Worm (Caenorhabditis elegans) whole organism, young adult: Measurements from ENCODE around the gene rei-1.

ENCODE experiments used
- B0035.1 ChIP-seq: sonication (generic microtip); optimal IDR thresholded peaks from 2 replicates; lab custom pipeline; 2016; ENCODE audit warnings: missing genetic modification characterization, mild to moderate bottlenecking, missing compliant biosample characterization, missing genotype, missing genetic modification reagents
- C06A6.2 ChIP-seq: fragments of 200-800 bp; sonication (Bioruptor generic); conservative IDR thresholded peaks from 2 replicates; pipeline ENCODE4 v1.3.6; 2022; ENCODE audit warnings: missing genetic modification characterization, missing compliant biosample characterization
- D2030.7 ChIP-seq: fragments of 200-800 bp; sonication (Bioruptor generic); IDR thresholded peaks from 2 replicates; pipeline ENCODE4 v1.3.6; 2022; ENCODE audit warnings: missing genetic modification reagents, missing genetic modification characterization, missing compliant biosample characterization
- F10E7.11 ChIP-seq: sonication (generic microtip); optimal IDR thresholded peaks from 2 replicates; lab custom pipeline; 2017; ENCODE audit warnings: mild to moderate bottlenecking, missing genetic modification characterization, moderate library complexity, missing compliant biosample characterization
- F39B2.1 ChIP-seq: fragments of 200-800 bp; sonication (Bioruptor generic); IDR thresholded peaks from 2 replicates; pipeline ENCODE4 v1.3.6; 2022; ENCODE audit warnings: missing genetic modification reagents, missing genetic modification characterization, missing compliant biosample characterization
- F52B5.7 ChIP-seq: sonication (generic microtip); optimal IDR thresholded peaks from 2 replicates; lab custom pipeline; 2016; ENCODE audit warnings: mild to moderate bottlenecking, missing genetic modification characterization, missing compliant biosample characterization
- F55B11.4 ChIP-seq: sonication (generic microtip); optimal IDR thresholded peaks from 2 replicates; lab custom pipeline; 2016; ENCODE audit warnings: missing compliant biosample characterization, missing genetic modification characterization, borderline replicate concordance; ENCODE audit not compliant: insufficient read depth
- F57A8.1 ChIP-seq: fragments of 200-800 bp; sonication (Bioruptor generic); optimal IDR thresholded peaks from 2 replicates; lab custom pipeline; 2018; ENCODE audit warnings: mild to moderate bottlenecking, missing genetic modification characterization, moderate library complexity, missing compliant biosample characterization
- K12H6.12 ChIP-seq: fragments of 200-800 bp; sonication (Bioruptor generic); optimal IDR thresholded peaks from 2 replicates; lab custom pipeline; 2018; ENCODE audit warnings: mild to moderate bottlenecking, missing genetic modification characterization, missing compliant biosample characterization
- Y53F4B.3 ChIP-seq: fragments of 200-800 bp; sonication (Bioruptor generic); IDR thresholded peaks from 2 replicates; pipeline ENCODE4 v1.3.6; 2022; ENCODE audit warnings: missing genetic modification reagents, missing genetic modification characterization, missing compliant biosample characterization
- Y53G8AR.9 ChIP-seq: fragments of 200-800 bp; sonication (Bioruptor generic); conservative IDR thresholded peaks from 2 replicates; pipeline ENCODE4 v1.3.6; 2022; ENCODE audit warnings: missing genetic modification reagents, missing genetic modification characterization, missing compliant biosample characterization
- Y67H2A.10 ChIP-seq: fragments of 200-800 bp; sonication (Bioruptor generic); conservative IDR thresholded peaks from 2 replicates; pipeline ENCODE4 v1.3.6; 2022; ENCODE audit warnings: missing genetic modification reagents, missing genetic modification characterization, missing compliant biosample characterization
- Y79H2A.3 ChIP-seq: fragments of 200-800 bp; sonication (Bioruptor generic); conservative IDR thresholded peaks from 2 replicates; pipeline ENCODE4 v1.3.6; 2022; ENCODE audit warnings: missing genetic modification reagents, missing genetic modification characterization, missing compliant biosample characterization
- ZK185.1 ChIP-seq: sonication (generic microtip); optimal IDR thresholded peaks from 2 replicates; lab custom pipeline; 2016; ENCODE audit warnings: mild to moderate bottlenecking, missing genetic modification characterization, missing compliant biosample characterization; ENCODE audit not compliant: poor library complexity, severe bottlenecking
- atf-7 ChIP-seq: sonication (generic microtip); optimal IDR thresholded peaks from 2 replicates; lab custom pipeline; 2017; ENCODE audit warnings: mild to moderate bottlenecking, missing genetic modification characterization, missing compliant biosample characterization
- attf-5 ChIP-seq: fragments of 200-800 bp; sonication (Bioruptor generic); optimal IDR thresholded peaks from 2 replicates; lab custom pipeline; 2018; ENCODE audit warnings: mild to moderate bottlenecking, missing genetic modification characterization, missing compliant biosample characterization
- bed-1 ChIP-seq: fragments of 200-800 bp; sonication (Bioruptor generic); IDR thresholded peaks from 2 replicates; pipeline ENCODE4 v1.3.6; 2022; ENCODE audit warnings: missing genetic modification reagents, missing genetic modification characterization, missing compliant biosample characterization
- cebp-1 ChIP-seq, 2 experiments: fragments of 200-800 bp in 1 of 2; sonication (Bioruptor generic) in 1 of 2; sonication (generic microtip) in 1 of 2; IDR thresholded peaks in 1 of 2; optimal IDR thresholded peaks in 1 of 2; 2 replicates each; pipeline versions ENCODE4 v1.3.6 to Lab custom; 2017 to 2022; ENCODE audit warnings: missing compliant biosample characterization in 2 of 2, missing genetic modification characterization in 2 of 2, mild to moderate bottlenecking in 1 of 2, missing genetic modification reagents in 1 of 2, moderate library complexity in 1 of 2
- ceh-91 ChIP-seq: fragments of 200-800 bp; sonication (Bioruptor generic); IDR thresholded peaks from 2 replicates; pipeline ENCODE4 v1.3.6; 2022; ENCODE audit warnings: missing genetic modification reagents, missing genetic modification characterization, missing compliant biosample characterization
- die-1 ChIP-seq: sonication (generic microtip); optimal IDR thresholded peaks from 2 replicates; lab custom pipeline; 2016; ENCODE audit warnings: missing genotype, mild to moderate bottlenecking, missing genetic modification characterization, missing compliant biosample characterization
- dpff-1 ChIP-seq: sonication (generic microtip); optimal IDR thresholded peaks from 2 replicates; lab custom pipeline; 2017; ENCODE audit warnings: mild to moderate bottlenecking, missing genetic modification characterization, missing compliant biosample characterization
- ekl-4 ChIP-seq: fragments of 200-800 bp; sonication (Bioruptor generic); IDR thresholded peaks from 2 replicates; pipeline ENCODE4 v1.3.6; 2022; ENCODE audit warnings: missing genetic modification reagents, missing genetic modification characterization, missing compliant biosample characterization
- fkh-3 ChIP-seq: sonication (generic microtip); optimal IDR thresholded peaks from 2 replicates; lab custom pipeline; 2016; ENCODE audit warnings: mild to moderate bottlenecking, missing genetic modification characterization, missing compliant biosample characterization
- hsf-1 ChIP-seq: fragments of 200-800 bp; sonication (Bioruptor generic); IDR thresholded peaks from 2 replicates; pipeline ENCODE4 v1.3.6; 2022; ENCODE audit warnings: missing genetic modification reagents, missing genetic modification characterization, missing compliant biosample characterization
- lag-1 ChIP-seq: fragments of 200-800 bp; sonication (Bioruptor generic); IDR thresholded peaks from 2 replicates; pipeline ENCODE4 v1.3.6; 2022; ENCODE audit warnings: missing genetic modification reagents, missing genetic modification characterization, missing compliant biosample characterization
- let-526 ChIP-seq: fragments of 200-800 bp; sonication (Bioruptor generic); IDR thresholded peaks from 2 replicates; pipeline ENCODE4 v1.3.6; 2022; ENCODE audit warnings: missing genetic modification reagents, missing genetic modification characterization, missing compliant biosample characterization
- lin-35 ChIP-seq, 3 experiments: fragments of 150-350 bp in 2 of 3; sonication (generic microtip) in 1 of 3; optimal IDR thresholded peaks; 2 replicates each; lab custom pipeline; 2014 to 2018; ENCODE audit warnings: missing biosample characterization in 3 of 3, missing genetic modification characterization in 3 of 3, missing genetic modification reagents in 3 of 3
- lin-40 ChIP-seq: sonication (generic microtip); optimal IDR thresholded peaks from 2 replicates; lab custom pipeline; 2016; ENCODE audit warnings: missing genetic modification characterization, mild to moderate bottlenecking, missing compliant biosample characterization, missing genotype, missing genetic modification reagents
- lin-54 ChIP-seq: fragments of 200-800 bp; sonication (Bioruptor generic); optimal IDR thresholded peaks from 2 replicates; lab custom pipeline; 2018; ENCODE audit warnings: mild to moderate bottlenecking, missing genetic modification characterization, missing compliant biosample characterization
- madf-8 ChIP-seq: fragments of 200-800 bp; sonication (Bioruptor generic); conservative IDR thresholded peaks from 2 replicates; pipeline ENCODE4 v1.3.6; 2022; ENCODE audit warnings: missing genetic modification reagents, missing genetic modification characterization, missing compliant biosample characterization
- mel-28 ChIP-seq: sonication (generic microtip); optimal IDR thresholded peaks from 2 replicates; lab custom pipeline; 2016; ENCODE audit warnings: borderline replicate concordance, mild to moderate bottlenecking, missing genetic modification characterization, missing compliant biosample characterization
- mxl-1 ChIP-seq: sonication (generic microtip); optimal IDR thresholded peaks from 2 replicates; lab custom pipeline; 2016; ENCODE audit warnings: missing genetic modification characterization, missing compliant biosample characterization
- nfya-2 ChIP-seq: fragments of 200-800 bp; sonication (Bioruptor generic); IDR thresholded peaks from 2 replicates; pipeline ENCODE4 v1.3.6; 2022; ENCODE audit warnings: missing genetic modification reagents, missing genetic modification characterization, missing compliant biosample characterization
- nfyb-1 ChIP-seq: fragments of 200-800 bp; sonication (Bioruptor generic); IDR thresholded peaks from 2 replicates; pipeline ENCODE4 v1.3.6; 2022; ENCODE audit warnings: missing genetic modification reagents, missing genetic modification characterization, missing compliant biosample characterization
- nhr-179 ChIP-seq: sonication (generic microtip); optimal IDR thresholded peaks from 2 replicates; lab custom pipeline; 2016; ENCODE audit warnings: mild to moderate bottlenecking, missing genetic modification characterization, missing compliant biosample characterization
- rec-8 ChIP-seq, 2 experiments: sonication (generic microtip); optimal IDR thresholded peaks; 2 replicates each; lab custom pipeline; 2016; ENCODE audit warnings: mild to moderate bottlenecking in 2 of 2, missing genetic modification characterization in 2 of 2, missing genetic modification reagents in 2 of 2, missing genotype in 2 of 2, missing biosample characterization in 1 of 2, missing compliant biosample characterization in 1 of 2, moderate library complexity in 1 of 2
- repo-1 ChIP-seq: sonication (generic microtip); optimal IDR thresholded peaks from 2 replicates; lab custom pipeline; 2017; ENCODE audit warnings: mild to moderate bottlenecking, missing genetic modification characterization, missing compliant biosample characterization
- snpc-1.1 ChIP-seq: sonication (generic microtip); optimal IDR thresholded peaks from 2 replicates; lab custom pipeline; 2017; ENCODE audit warnings: missing genetic modification characterization, mild to moderate bottlenecking, missing compliant biosample characterization, antibody characterized with exemption, moderate library complexity, missing genotype, missing genetic modification reagents; ENCODE audit not compliant: insufficient read depth
- snpc-1.3 ChIP-seq: sonication (generic microtip); optimal IDR thresholded peaks from 2 replicates; lab custom pipeline; 2017; ENCODE audit warnings: missing genetic modification characterization, mild to moderate bottlenecking, missing compliant biosample characterization, antibody characterized with exemption, moderate library complexity, missing genotype, missing genetic modification reagents; ENCODE audit not compliant: insufficient read depth
- somi-1 ChIP-seq: fragments of 200-800 bp; sonication (Bioruptor generic); optimal IDR thresholded peaks from 2 replicates; lab custom pipeline; 2018; ENCODE audit warnings: mild to moderate bottlenecking, missing genetic modification characterization, missing compliant biosample characterization
- tbp1 ChIP-seq: fragments of 200-800 bp; sonication (Bioruptor generic); optimal IDR thresholded peaks from 2 replicates; lab custom pipeline; 2018; ENCODE audit warnings: mild to moderate bottlenecking, missing genetic modification characterization, missing compliant biosample characterization
- tlf-1 ChIP-seq: fragments of 200-800 bp; sonication (Bioruptor generic); optimal IDR thresholded peaks from 2 replicates; lab custom pipeline; 2018; ENCODE audit warnings: mild to moderate bottlenecking, missing genetic modification characterization, missing compliant biosample characterization
- unc-62 ChIP-seq: fragments of 150-350 bp; optimal IDR thresholded peaks from 2 replicates; lab custom pipeline; 2014; ENCODE audit warnings: missing biosample characterization, missing genetic modification reagents, missing genetic modification characterization
- ztf-18 ChIP-seq: sonication (generic microtip); optimal IDR thresholded peaks from 2 replicates; lab custom pipeline; 2016; ENCODE audit warnings: missing genotype, mild to moderate bottlenecking, missing genetic modification characterization, missing compliant biosample characterization
- ztf-25 ChIP-seq: fragments of 200-800 bp; sonication (Bioruptor generic); IDR thresholded peaks from 2 replicates; pipeline ENCODE4 v1.3.6; 2022; ENCODE audit warnings: missing genetic modification reagents, missing genetic modification characterization, missing compliant biosample characterization
- ztf-28 ChIP-seq: fragments of 200-800 bp; sonication (Bioruptor generic); IDR thresholded peaks from 2 replicates; pipeline ENCODE4 v1.3.6; 2022; ENCODE audit warnings: missing genetic modification reagents, missing genetic modification characterization, missing compliant biosample characterization

The rei-1 gene

ce11 chrIII:4099884-4100596 is 2.0 kb upstream of the rei-1 start:
- TF ChIP-seq ztf-18 (tag; lab: Kevin White, UChicago) = no peak
- TF ChIP-seq mel-28 (tag; lab: Kevin White, UChicago) = no peak
- no peak for TF ChIP-seq F52B5.7 (tag; lab: Kevin White, UChicago)
- no peak for TF ChIP-seq let-526 (GFP tag; lab: Robert Waterston, UW)
- no peak for TF ChIP-seq fkh-3
- TF ChIP-seq lin-35 (GFP tag; optimal IDR thresholded peaks at IDR 0.05; lab: Kevin White, UChicago) = no peak
- TF ChIP-seq lin-54 = no peak
- TF ChIP-seq cebp-1 (GFP tag; IDR thresholded peaks at IDR 0.05; lab: Robert Waterston, UW) = no peak
- TF ChIP-seq cebp-1 (tag; optimal IDR thresholded peaks at IDR 0.05; lab: Kevin White, UChicago) = peak; percentile 37
- TF ChIP-seq F10E7.11 (tag; lab: Kevin White, UChicago) = no peak
- no peak for TF ChIP-seq ztf-28
- no peak for TF ChIP-seq repo-1 (tag; lab: Kevin White, UChicago)
- TF ChIP-seq Y53F4B.3 (GFP tag; lab: Robert Waterston, UW) = no peak
- TF ChIP-seq snpc-1.3 (tag; lab: Kevin White, UChicago) = no peak
- TF ChIP-seq ZK185.1 (tag; lab: Kevin White, UChicago) = peak; percentile 4
- no peak for TF ChIP-seq ekl-4 (GFP tag; lab: Robert Waterston, UW)
- TF ChIP-seq Y67H2A.10 = no peak
- TF ChIP-seq tlf-1 (GFP tag; lab: Kevin White, UChicago) = no peak
- TF ChIP-seq nfya-2 (GFP tag; lab: Robert Waterston, UW) = no peak
- TF ChIP-seq unc-62 (GFP tag; lab: Kevin White, UChicago) = no peak
- TF ChIP-seq D2030.7 (GFP tag; lab: Robert Waterston, UW) = no peak
- peak; percentile 93 for TF ChIP-seq somi-1
- peak; percentile 55 for TF ChIP-seq lin-40
- TF ChIP-seq nfyb-1 (GFP tag; lab: Robert Waterston, UW) = 0 out of 2 replicates have a peak, but pooled peaks have one; percentile 45
- no peak for TF ChIP-seq nhr-179 (tag; lab: Kevin White, UChicago)
- TF ChIP-seq F57A8.1 = no peak
- TF ChIP-seq snpc-1.1 (tag; lab: Kevin White, UChicago) = no peak
- no peak for TF ChIP-seq dpff-1
- no peak for TF ChIP-seq madf-8
- TF ChIP-seq attf-5 (GFP tag; lab: Kevin White, UChicago) = peak; percentile 43
- TF ChIP-seq K12H6.12 (tag; lab: Kevin White, UChicago) = no peak
- no peak for TF ChIP-seq rec-8 (tag; optimal IDR thresholded peaks at IDR 0.05; lab: Kevin White, UChicago)
- no peak for TF ChIP-seq F39B2.1 (GFP tag; lab: Robert Waterston, UW)
- TF ChIP-seq bed-1 = no peak
- 0 out of 2 replicates have a peak, but pooled peaks have one; percentile 13 for TF ChIP-seq Y79H2A.3
- no peak for TF ChIP-seq Y53G8AR.9 (GFP tag; lab: Robert Waterston, UW)
- TF ChIP-seq die-1 = peak; percentile 12
- no peak for TF ChIP-seq hsf-1 (GFP tag; lab: Robert Waterston, UW)
- no peak for TF ChIP-seq lag-1
- no peak for TF ChIP-seq B0035.1 (tag; lab: Kevin White, UChicago)
- no peak for TF ChIP-seq F55B11.4 (tag; lab: Kevin White, UChicago)
- TF ChIP-seq ceh-91 (GFP tag; lab: Robert Waterston, UW) = no peak
- peak; percentile 24; the same call in 1 of the 2 replicates for TF ChIP-seq C06A6.2
- no peak for TF ChIP-seq mxl-1 (tag; lab: Kevin White, UChicago)
- peak; percentile 7 for TF ChIP-seq tbp1
- no peak for TF ChIP-seq ztf-25 (GFP tag; lab: Robert Waterston, UW)
- TF ChIP-seq atf-7 (tag; lab: Kevin White, UChicago) = no peak
